Fruit fly (Drosophila melanogaster): ENCODE data around the gene ECSIT.

DNA sequence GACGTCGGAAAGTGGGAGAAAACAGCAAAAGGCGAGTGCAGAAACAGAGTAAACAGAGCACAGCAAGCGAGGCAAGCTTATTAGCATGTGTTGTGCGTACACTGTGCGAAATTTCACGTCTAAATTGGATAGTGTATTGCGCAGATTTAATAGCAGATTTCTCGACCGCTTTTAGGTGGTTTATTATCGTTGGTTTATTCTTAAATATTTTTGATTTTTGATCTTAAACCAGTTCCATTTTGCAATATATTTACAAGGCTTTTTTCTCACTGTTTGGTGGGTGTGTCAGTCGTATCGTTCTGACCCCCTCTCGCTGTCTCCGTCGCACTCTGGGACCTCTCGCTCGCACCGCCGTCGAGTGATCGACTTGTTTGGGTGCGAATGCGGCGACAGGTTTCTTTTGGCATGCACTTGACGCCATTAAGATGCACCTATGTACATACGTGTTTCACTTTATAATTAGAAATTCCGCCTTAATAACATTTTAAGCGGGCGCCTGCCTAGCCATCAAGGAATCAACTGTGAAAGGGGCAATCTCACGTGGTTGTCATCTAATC, 22.4 kb upstream of the ECSIT start:
- TF ChIP-seq Jra (GFP tag; optimal IDR thresholded peaks at IDR 0.05) (peak; percentile 35), sage (GFP tag; optimal IDR thresholded peaks at IDR 0.05) (peak; percentile 39), Dfd (GFP tag; optimal IDR thresholded peaks at IDR 0.05) (no peak), Dif (GFP tag; optimal IDR thresholded peaks at IDR 0.05; ENCODE audit: partially characterized antibody) (no peak), jim (GFP tag; optimal IDR thresholded peaks at IDR 0.05) (no peak), dsf (GFP tag; optimal IDR thresholded peaks at IDR 0.05; ENCODE audit: borderline replicate concordance) (no peak), h (GFP tag; optimal IDR thresholded peaks at IDR 0.05) (peak; percentile 84)

All from whole organism, wandering third instar larva.